Fruit fly (Drosophila melanogaster) whole organism, prepupa: Measurements from ENCODE around the gene CG14834.
A peak's percentile ranks its signal among the peaks of the same experiment; 100 is the strongest.

ENCODE experiments used
- CG10669 ChIP-seq: fragments of 200-800 bp; sonication (Bioruptor generic); optimal IDR thresholded peaks from 3 replicates; lab custom pipeline; 2018; ENCODE audit warnings: missing biosample characterization, mild to moderate bottlenecking, missing genetic modification characterization, moderate library complexity
- CG11902 ChIP-seq: fragments of 200-800 bp; sonication (Bioruptor generic); optimal IDR thresholded peaks from 3 replicates; lab custom pipeline; 2016; ENCODE audit warnings: missing biosample characterization, missing genetic modification characterization
- CG15336 ChIP-seq: fragments of 200-800 bp; sonication (Bioruptor generic); IDR thresholded peaks from 2 replicates; pipeline ENCODE4 v1.3.6; 2022; ENCODE audit warnings: missing biosample characterization, missing genetic modification characterization
- CG1621 ChIP-seq: fragments of 200-800 bp; sonication (Bioruptor generic); optimal IDR thresholded peaks from 3 replicates; lab custom pipeline; 2018; ENCODE audit warnings: missing biosample characterization, mild to moderate bottlenecking, missing genetic modification characterization
- CG16779 ChIP-seq: fragments of 200-800 bp; sonication (Bioruptor generic); optimal IDR thresholded peaks from 3 replicates; lab custom pipeline; 2017; ENCODE audit warnings: missing biosample characterization, mild to moderate bottlenecking, missing genetic modification characterization
- CG32006 ChIP-seq: fragments of 200-800 bp; sonication (Bioruptor generic); optimal IDR thresholded peaks from 3 replicates; lab custom pipeline; 2017; ENCODE audit warnings: missing biosample characterization, mild to moderate bottlenecking, missing genetic modification characterization
- CG34406 ChIP-seq: fragments of 200-800 bp; sonication (Bioruptor generic); optimal IDR thresholded peaks from 3 replicates; lab custom pipeline; 2016; ENCODE audit warnings: missing biosample characterization, missing genetic modification characterization
- CG6276 ChIP-seq: fragments of 200-800 bp; sonication (Bioruptor generic); optimal IDR thresholded peaks from 2 replicates; lab custom pipeline; 2017; ENCODE audit warnings: missing biosample characterization, mild to moderate bottlenecking, missing genetic modification characterization
- CG6792 ChIP-seq: fragments of 200-800 bp; sonication (Bioruptor generic); optimal IDR thresholded peaks from 3 replicates; lab custom pipeline; 2016; ENCODE audit warnings: missing biosample characterization, missing genetic modification characterization
- CG6808 ChIP-seq: fragments of 200-800 bp; sonication (Bioruptor generic); optimal IDR thresholded peaks from 3 replicates; lab custom pipeline; 2017; ENCODE audit warnings: missing biosample characterization, missing genetic modification characterization, mild to moderate bottlenecking, moderate library complexity, missing genetic modification reagents
- CG6854 ChIP-seq: fragments of 200-800 bp; sonication (Bioruptor generic); optimal IDR thresholded peaks from 2 replicates; lab custom pipeline; 2017; ENCODE audit warnings: missing biosample characterization, mild to moderate bottlenecking, missing genetic modification characterization
- CG7368 ChIP-seq: fragments of 200-800 bp; sonication (Bioruptor generic); optimal IDR thresholded peaks from 3 replicates; lab custom pipeline; 2016; ENCODE audit warnings: missing biosample characterization, missing genetic modification characterization
- CG8119 ChIP-seq: fragments of 200-800 bp; sonication (Bioruptor generic); IDR thresholded peaks from 3 replicates; pipeline ENCODE4 v1.3.6; 2022; ENCODE audit warnings: missing biosample characterization, missing genetic modification characterization
- CG8319 ChIP-seq: fragments of 200-800 bp; sonication (Bioruptor generic); optimal IDR thresholded peaks from 3 replicates; lab custom pipeline; 2016; ENCODE audit warnings: missing biosample characterization, missing genetic modification characterization
- CG8632 ChIP-seq: fragments of 200-800 bp; sonication (Bioruptor generic); optimal IDR thresholded peaks from 3 replicates; lab custom pipeline; 2016; ENCODE audit warnings: missing biosample characterization, missing genetic modification characterization
- CG9139 ChIP-seq: fragments of 200-800 bp; sonication (Bioruptor generic); optimal IDR thresholded peaks from 3 replicates; lab custom pipeline; 2017; ENCODE audit warnings: missing biosample characterization, mild to moderate bottlenecking, missing genetic modification characterization
- Eip78C ChIP-seq: fragments of 200-800 bp; sonication (Bioruptor generic); peaks from one replicate; lab custom pipeline; 2016; ENCODE audit warnings: missing biosample characterization, missing genetic modification characterization
- Eip93F ChIP-seq: fragments of 200-800 bp; sonication (Bioruptor generic); optimal IDR thresholded peaks from 2 replicates; lab custom pipeline; 2016; ENCODE audit warnings: missing biosample characterization, mild to moderate bottlenecking, missing genetic modification characterization
- Ets21C ChIP-seq: fragments of 200-800 bp; sonication (Bioruptor generic); optimal IDR thresholded peaks from 3 replicates; lab custom pipeline; 2016; ENCODE audit warnings: missing biosample characterization, missing genetic modification characterization
- Ets96B ChIP-seq: fragments of 200-800 bp; optimal IDR thresholded peaks from 2 replicates; lab custom pipeline; 2019; ENCODE audit warnings: missing biosample characterization, mild to moderate bottlenecking, missing genetic modification characterization, moderate library complexity
- Hr38 ChIP-seq: sonication (Bioruptor generic); optimal IDR thresholded peaks from 2 replicates; lab custom pipeline; 2016; ENCODE audit warnings: missing biosample characterization, missing genetic modification characterization
- Hr4 ChIP-seq: fragments of 200-800 bp; sonication (Bioruptor generic); optimal IDR thresholded peaks from 3 replicates; lab custom pipeline; 2016; ENCODE audit warnings: missing biosample characterization, missing genetic modification characterization
- Lpt ChIP-seq: fragments of 200-800 bp; sonication (Bioruptor generic); optimal IDR thresholded peaks from 3 replicates; lab custom pipeline; 2016; ENCODE audit warnings: missing biosample characterization, missing genetic modification characterization
- OdsH ChIP-seq: fragments of 200-800 bp; sonication (Bioruptor generic); optimal IDR thresholded peaks from 3 replicates; lab custom pipeline; 2016; ENCODE audit warnings: missing biosample characterization, missing genetic modification characterization
- achi ChIP-seq: fragments of 200-800 bp; sonication (Bioruptor generic); optimal IDR thresholded peaks from 3 replicates; lab custom pipeline; 2016; ENCODE audit warnings: missing biosample characterization, missing genetic modification characterization
- acj6 ChIP-seq: fragments of 200-800 bp; sonication (Bioruptor generic); optimal IDR thresholded peaks from 3 replicates; lab custom pipeline; 2016; ENCODE audit warnings: missing biosample characterization, missing genetic modification characterization
- dac ChIP-seq: fragments of 200-800 bp; sonication (Bioruptor generic); optimal IDR thresholded peaks from 2 replicates; lab custom pipeline; 2017; ENCODE audit warnings: missing biosample characterization, mild to moderate bottlenecking, missing genetic modification characterization
- eg ChIP-seq: fragments of 200-800 bp; sonication (Bioruptor generic); IDR thresholded peaks from 3 replicates; pipeline ENCODE4 v1.3.6; 2022; ENCODE audit warnings: missing biosample characterization, missing genetic modification characterization
- fkh ChIP-seq: fragments of 200-800 bp; sonication (Bioruptor generic); optimal IDR thresholded peaks from 3 replicates; lab custom pipeline; 2017; ENCODE audit warnings: missing biosample characterization, mild to moderate bottlenecking, missing genetic modification characterization, moderate library complexity
- lz ChIP-seq: fragments of 200-800 bp; sonication (Bioruptor generic); optimal IDR thresholded peaks from 3 replicates; lab custom pipeline; 2016; ENCODE audit warnings: missing biosample characterization, missing genetic modification characterization
- net ChIP-seq: fragments of 200-800 bp; sonication (Bioruptor generic); optimal IDR thresholded peaks from 3 replicates; lab custom pipeline; 2016; ENCODE audit warnings: missing biosample characterization, missing genetic modification characterization
- spab ChIP-seq: fragments of 200-800 bp; sonication (Bioruptor generic); optimal IDR thresholded peaks from 2 replicates; lab custom pipeline; 2017; ENCODE audit warnings: missing biosample characterization, mild to moderate bottlenecking, missing genetic modification characterization, missing genetic modification reagents
- ss ChIP-seq, 2 experiments: fragments of 200-800 bp; sonication (Bioruptor generic); optimal IDR thresholded peaks; 2 replicates in 1 of 2; 3 replicates in 1 of 2; lab custom pipeline; 2017 to 2018; ENCODE audit warnings: mild to moderate bottlenecking in 2 of 2, missing biosample characterization in 2 of 2, missing genetic modification characterization in 2 of 2, moderate library complexity in 1 of 2
- svp ChIP-seq: fragments of 200-800 bp; sonication (Bioruptor generic); peaks from one replicate; lab custom pipeline; 2016; ENCODE audit warnings: missing biosample characterization, missing genetic modification characterization
- topi ChIP-seq: fragments of 200-800 bp; sonication (Bioruptor generic); optimal IDR thresholded peaks from 3 replicates; lab custom pipeline; 2016; ENCODE audit warnings: missing biosample characterization, missing genetic modification characterization

Gene CG14834

dm6 chr3L:7367798-7368678 lies 21.1 kb upstream of the CG14834 start (continued):
- TF ChIP-seq acj6 (GFP tag; lab: Kevin White, UChicago) (peak; percentile 10), lz (GFP tag; lab: Kevin White, UChicago) (peak; percentile 25), CG34406 (GFP tag; lab: Kevin White, UChicago) (no peak), CG8632 (GFP tag; lab: Kevin White, UChicago) (peak; percentile 10), Eip93F (peak; percentile 73)

dm6 chr3L:7364717-7365278 lies 17.9 kb upstream of the CG14834 start:
- no peak for TF ChIP-seq Ets96B (tag; lab: Kevin White, UChicago)
- peak; percentile 57 for TF ChIP-seq fkh (GFP tag; lab: Kevin White, UChicago)
- no peak for TF ChIP-seq CG6792 (GFP tag; lab: Kevin White, UChicago)

dm6 chr3L:7361095-7361522 lies 14.2 kb upstream of the CG14834 start:
- TF ChIP-seq svp, result peak; percentile 95
- TF ChIP-seq CG8119 (GFP tag; lab: Robert Waterston, UW), result peak; percentile 64; the same call in 2 of the 3 replicates
- TF ChIP-seq CG15336, result peak; percentile 68
- TF ChIP-seq CG34406 (GFP tag; lab: Kevin White, UChicago), result peak; percentile 5
- peak; percentile 62 for TF ChIP-seq CG6276 (GFP tag; lab: Kevin White, UChicago)
- peak; percentile 18 for TF ChIP-seq CG32006 (GFP tag; lab: Kevin White, UChicago)
- peak; percentile 74; the same call in 2 of the 3 replicates for TF ChIP-seq eg
- peak; percentile 52 for TF ChIP-seq CG16779
- TF ChIP-seq achi, result peak; percentile 5
- peak; percentile 0 for TF ChIP-seq dac (GFP tag; lab: Kevin White, UChicago)
- TF ChIP-seq CG9139 (GFP tag; lab: Kevin White, UChicago), result peak; percentile 51
- TF ChIP-seq Lpt (GFP tag; lab: Kevin White, UChicago), result peak; percentile 19
- peak; percentile 39 for TF ChIP-seq CG6854 (GFP tag; lab: Kevin White, UChicago)
- peak; percentile 21 for TF ChIP-seq CG10669 (GFP tag; lab: Kevin White, UChicago)
- TF ChIP-seq CG1621 (tag; lab: Kevin White, UChicago), result no peak
- TF ChIP-seq Ets96B (tag; lab: Kevin White, UChicago), result no peak
- TF ChIP-seq net, result peak; percentile 35
- TF ChIP-seq Eip78C (GFP tag; lab: Kevin White, UChicago), result peak; percentile 60
- TF ChIP-seq spab (GFP tag; lab: Kevin White, UChicago), result peak; percentile 28
- peak; percentile 23 to 47 for TF ChIP-seq ss (GFP tag; optimal IDR thresholded peaks at IDR 0.05; lab: Kevin White, UChicago)
- peak; percentile 20 for TF ChIP-seq CG8319 (GFP tag; lab: Kevin White, UChicago)
- TF ChIP-seq CG6808 (GFP tag; lab: Kevin White, UChicago), result peak; percentile 82
- TF ChIP-seq CG7368 (GFP tag; lab: Kevin White, UChicago), result peak; percentile 53
- TF ChIP-seq Ets21C (GFP tag; lab: Kevin White, UChicago), result no peak
- no peak for TF ChIP-seq CG11902
- no peak for TF ChIP-seq OdsH
- peak; percentile 23 for TF ChIP-seq topi (GFP tag; lab: Kevin White, UChicago)
- no peak for TF ChIP-seq Hr38 (GFP tag; lab: Kevin White, UChicago)
- TF ChIP-seq Hr4 (GFP tag; lab: Kevin White, UChicago), result peak; percentile 50
